Worm (Caenorhabditis elegans) whole organism, mixed stage, embryonic: Measurements from ENCODE around the gene npr-5.
A peak's percentile ranks its signal among the peaks of the same experiment; 100 is the strongest.

Experiments
- M03D4.4 ChIP-seq: sonication (generic microtip); optimal IDR thresholded peaks from 2 replicates; lab custom pipeline; 2017; ENCODE audit warnings: mild to moderate bottlenecking, missing genetic modification characterization, missing compliant biosample characterization
- bed-3 ChIP-seq: fragments of 200-800 bp; sonication (Bioruptor generic); optimal IDR thresholded peaks from 3 replicates; lab custom pipeline; 2018; ENCODE audit warnings: mild to moderate bottlenecking, missing genetic modification characterization, moderate library complexity, missing compliant biosample characterization
- ceh-39 ChIP-seq: fragments of 150-350 bp; optimal IDR thresholded peaks from 2 replicates; lab custom pipeline; 2014; ENCODE audit warnings: missing biosample characterization, missing genetic modification characterization
- ceh-43 ChIP-seq: fragments of 200-800 bp; sonication (Bioruptor generic); optimal IDR thresholded peaks from 2 replicates; lab custom pipeline; 2018; ENCODE audit warnings: mild to moderate bottlenecking, missing genetic modification characterization, moderate library complexity, missing compliant biosample characterization
- ces-1 ChIP-seq: fragments of 150-350 bp; optimal IDR thresholded peaks from 2 replicates; lab custom pipeline; 2014; ENCODE audit warnings: missing biosample characterization, missing genetic modification reagents, missing genetic modification characterization
- cnd-1 ChIP-seq: fragments of 200-800 bp; sonication (Bioruptor generic); optimal IDR thresholded peaks from 2 replicates; lab custom pipeline; 2018; ENCODE audit warnings: mild to moderate bottlenecking, missing genetic modification characterization, missing compliant biosample characterization
- drap-1 ChIP-seq: fragments of 200-800 bp; sonication (Bioruptor generic); optimal IDR thresholded peaks from 3 replicates; lab custom pipeline; 2018; ENCODE audit warnings: mild to moderate bottlenecking, missing genetic modification characterization, missing compliant biosample characterization
- ham-2 ChIP-seq: fragments of 200-800 bp; sonication (Bioruptor generic); optimal IDR thresholded peaks from 2 replicates; lab custom pipeline; 2018; ENCODE audit warnings: mild to moderate bottlenecking, missing genetic modification characterization, missing compliant biosample characterization
- lin-13 ChIP-seq: fragments of 150-350 bp; optimal IDR thresholded peaks from 2 replicates; lab custom pipeline; 2014; ENCODE audit warnings: missing biosample characterization, missing genetic modification characterization
- lin-32 ChIP-seq: fragments of 200-800 bp; sonication (Bioruptor generic); optimal IDR thresholded peaks from 2 replicates; lab custom pipeline; 2018; ENCODE audit warnings: mild to moderate bottlenecking, missing genetic modification characterization, missing compliant biosample characterization
- lsy-2 ChIP-seq: fragments of 150-350 bp; optimal IDR thresholded peaks from 2 replicates; lab custom pipeline; 2014; ENCODE audit warnings: missing biosample characterization, missing genetic modification characterization
- mab-5 ChIP-seq: fragments of 150-350 bp; optimal IDR thresholded peaks from 2 replicates; lab custom pipeline; 2014; ENCODE audit warnings: missing biosample characterization, missing genetic modification characterization
- mls-2 ChIP-seq: sonication (generic microtip); optimal IDR thresholded peaks from 2 replicates; lab custom pipeline; 2016; ENCODE audit warnings: mild to moderate bottlenecking, missing genetic modification characterization, moderate library complexity, missing compliant biosample characterization
- nhr-12 ChIP-seq: fragments of 150-350 bp; optimal IDR thresholded peaks from 2 replicates; lab custom pipeline; 2014; ENCODE audit warnings: missing biosample characterization, missing genetic modification characterization
- nhr-2 ChIP-seq: fragments of 150-350 bp; optimal IDR thresholded peaks from 2 replicates; lab custom pipeline; 2014; ENCODE audit warnings: missing biosample characterization, missing genetic modification characterization
- nhr-237 ChIP-seq: fragments of 150-350 bp; optimal IDR thresholded peaks from 2 replicates; lab custom pipeline; 2014; ENCODE audit warnings: missing biosample characterization, missing genetic modification characterization
- nhr-28 ChIP-seq: fragments of 150-350 bp; optimal IDR thresholded peaks from 2 replicates; lab custom pipeline; 2014; ENCODE audit warnings: missing biosample characterization, missing genetic modification characterization
- nhr-76 ChIP-seq: sonication (generic microtip); optimal IDR thresholded peaks from 2 replicates; lab custom pipeline; 2017; ENCODE audit warnings: missing biosample characterization, missing genetic modification characterization
- pha-4 ChIP-seq: fragments of 150-350 bp; optimal IDR thresholded peaks from 2 replicates; lab custom pipeline; 2018; ENCODE audit warnings: missing biosample characterization, missing genetic modification reagents, missing genetic modification characterization
- sem-2 ChIP-seq: fragments of 200-800 bp; sonication (Bioruptor generic); optimal IDR thresholded peaks from 2 replicates; lab custom pipeline; 2018; ENCODE audit warnings: mild to moderate bottlenecking, missing genetic modification characterization, missing compliant biosample characterization
- snpc-4 ChIP-seq: fragments of 150-350 bp; optimal IDR thresholded peaks from 2 replicates; lab custom pipeline; 2014; ENCODE audit warnings: missing biosample characterization, missing genetic modification characterization
- sptf-1 ChIP-seq: sonication (generic microtip); optimal IDR thresholded peaks from 2 replicates; lab custom pipeline; 2017; ENCODE audit warnings: mild to moderate bottlenecking, missing genetic modification characterization, moderate library complexity, missing compliant biosample characterization
- tbx-8 ChIP-seq: fragments of 200-800 bp; sonication (Bioruptor generic); optimal IDR thresholded peaks from 2 replicates; lab custom pipeline; 2018; ENCODE audit warnings: mild to moderate bottlenecking, missing genetic modification characterization, moderate library complexity, missing compliant biosample characterization
- unc-120 ChIP-seq: sonication (generic microtip); optimal IDR thresholded peaks from 2 replicates; lab custom pipeline; 2017; ENCODE audit warnings: missing genetic modification characterization, missing compliant biosample characterization; ENCODE audit not compliant: poor library complexity, severe bottlenecking
- unc-62 ChIP-seq: fragments of 150-350 bp; optimal IDR thresholded peaks from 2 replicates; lab custom pipeline; 2014; ENCODE audit warnings: missing biosample characterization, missing genetic modification reagents, missing genetic modification characterization
- zip-8 ChIP-seq: fragments of 150-350 bp; optimal IDR thresholded peaks from 2 replicates; lab custom pipeline; 2014; ENCODE audit warnings: missing biosample characterization, missing genetic modification characterization
- ztf-11 ChIP-seq: fragments of 150-350 bp; optimal IDR thresholded peaks from 2 replicates; lab custom pipeline; 2014; ENCODE audit warnings: missing biosample characterization, missing genetic modification characterization

Gene npr-5

DNA sequence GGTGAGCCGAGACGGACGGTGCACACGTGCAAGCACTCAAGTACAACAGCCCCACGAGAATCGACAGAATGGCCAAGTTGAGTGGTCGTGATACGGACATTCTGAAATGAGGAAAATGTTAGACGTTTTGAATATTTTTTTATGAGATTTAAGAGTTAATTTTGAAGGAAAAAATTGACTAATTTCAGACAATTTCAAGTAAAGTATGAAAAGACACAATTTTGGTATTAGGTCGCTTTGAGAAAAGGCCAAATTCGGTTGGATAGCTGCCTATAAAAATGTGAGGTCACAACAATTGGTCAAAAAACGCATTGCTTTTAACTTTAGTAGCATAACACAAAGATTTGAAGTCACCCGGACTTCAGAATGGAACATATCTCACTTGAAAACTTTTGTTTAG lies 8.7 kb downstream of the npr-5 start, which contains the start of gene nlp-70:
Gene nlp-70 (minus strand): TSS at position 101 of the 400 bp plus-strand sequence.
- no peak for TF ChIP-seq ceh-39
- TF ChIP-seq ces-1, result no peak
- no peak for TF ChIP-seq snpc-4 (tag; lab: Kevin White, UChicago)
- TF ChIP-seq sptf-1 (tag; lab: Kevin White, UChicago), result no peak
- no peak for TF ChIP-seq nhr-76 (tag; lab: Kevin White, UChicago)
- TF ChIP-seq mab-5, result no peak
- TF ChIP-seq pha-4 (tag; lab: Kevin White, UChicago), result no peak
- no peak for TF ChIP-seq ztf-11 (tag; lab: Kevin White, UChicago)
- TF ChIP-seq mls-2 (tag; lab: Kevin White, UChicago), result no peak
- TF ChIP-seq ceh-43, result no peak
- TF ChIP-seq lin-32 (GFP tag; lab: Kevin White, UChicago), result no peak
- no peak for TF ChIP-seq nhr-12 (tag; lab: Kevin White, UChicago)

DNA sequence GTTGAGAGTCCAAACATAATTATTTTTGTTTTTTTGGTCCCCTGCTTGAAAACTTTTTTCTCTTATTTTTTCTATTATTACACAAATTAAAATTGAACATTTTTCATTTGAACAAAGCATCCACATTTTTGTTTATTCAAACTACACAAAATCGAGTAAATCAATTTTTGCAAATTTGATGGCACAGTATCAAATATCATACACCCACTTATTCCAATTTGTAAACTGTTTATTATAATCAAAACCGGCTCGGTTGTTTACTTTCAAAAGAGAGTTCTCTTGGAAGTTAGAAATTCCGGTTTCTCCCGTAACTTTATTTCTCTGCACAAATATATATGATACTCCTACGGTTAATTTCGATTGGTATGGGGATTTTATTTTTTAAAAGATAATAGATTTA lies 13.5 kb downstream of the npr-5 start, which contains the start of gene lgc-26:
Gene lgc-26 (plus strand): TSS at position 301 of the 400 bp plus-strand sequence.
- TF ChIP-seq nhr-12 (tag; lab: Kevin White, UChicago), result no peak
- no peak for TF ChIP-seq lin-13 (tag; lab: Kevin White, UChicago)

DNA sequence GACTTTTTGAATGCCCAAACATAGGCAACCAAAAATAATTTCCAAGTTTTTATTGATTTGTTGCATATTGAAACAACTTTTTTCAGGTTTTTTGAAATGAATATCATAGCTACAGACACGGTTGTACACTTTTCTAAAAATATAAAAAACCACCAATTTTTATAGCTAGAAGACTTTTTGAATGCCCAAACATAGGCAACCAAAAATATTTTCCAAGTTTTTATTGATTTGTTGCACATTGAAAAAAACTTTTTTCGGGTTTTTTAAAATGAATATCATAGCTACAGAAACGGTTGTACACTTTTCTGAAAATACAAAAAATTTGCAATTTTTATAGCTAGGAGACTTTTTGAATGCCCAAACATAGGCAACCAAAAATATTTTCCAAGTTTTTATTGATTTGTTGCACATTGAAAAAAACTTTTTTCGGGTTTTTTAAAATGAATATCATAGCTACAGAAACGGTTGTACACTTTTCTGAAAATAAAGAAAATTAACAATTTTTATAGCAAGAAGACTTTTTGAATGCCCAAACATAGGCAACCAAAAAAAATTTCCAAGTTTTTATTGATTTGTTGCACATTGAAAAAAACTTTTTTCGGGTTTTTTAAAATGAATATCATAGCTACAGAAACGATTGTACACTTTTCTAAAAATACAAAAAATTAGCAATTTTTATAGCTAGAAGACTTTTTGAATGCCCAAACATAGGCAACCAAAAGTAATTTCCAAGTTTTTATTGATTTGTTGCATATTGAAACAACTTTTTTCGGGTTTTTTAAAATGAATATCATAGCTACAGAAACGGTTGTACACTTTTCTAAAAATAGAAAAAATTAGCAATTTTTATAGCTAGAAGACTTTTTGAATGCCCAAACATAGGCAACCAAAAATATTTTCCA lies 16.2 kb downstream of the npr-5 start:
- TF ChIP-seq mls-2 (tag; lab: Kevin White, UChicago) (peak; percentile 63), M03D4.4 (peak; percentile 89), bed-3 (GFP tag; lab: Kevin White, UChicago) (peak; percentile 80), nhr-237 (tag; lab: Kevin White, UChicago) (peak; percentile 23), mab-5 (peak; percentile 5), unc-120 (tag; lab: Kevin White, UChicago) (peak; percentile 99), unc-62 (GFP tag; lab: Kevin White, UChicago) (peak; percentile 47), nhr-2 (tag; lab: Kevin White, UChicago) (peak; percentile 54), tbx-8 (peak; percentile 46)
- TF ChIP-seq, all 35 proteins: peak for 9; not testable (repeated sequence) for 26

DNA sequence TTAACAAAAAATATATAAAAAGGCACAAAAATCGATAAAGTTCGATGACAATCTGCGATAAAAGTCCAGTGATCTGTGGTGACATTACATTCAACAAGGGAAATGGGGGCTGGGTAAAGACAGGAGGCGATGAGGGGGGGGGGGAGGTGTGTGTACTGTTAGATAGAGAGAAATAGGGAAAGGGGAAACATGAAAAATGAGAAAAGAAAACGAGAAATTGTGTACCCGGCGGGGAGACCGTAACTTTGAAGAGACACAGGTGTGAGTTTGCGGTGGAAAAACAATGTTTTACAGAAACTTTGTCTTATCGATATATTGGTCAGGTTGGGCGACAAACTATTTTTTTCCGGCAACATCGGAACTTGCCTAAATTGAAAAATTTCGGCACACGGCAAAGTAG lies 21.2 kb downstream of the npr-5 start:
- TF ChIP-seq sptf-1 (tag; lab: Kevin White, UChicago) (no peak), M03D4.4 (no peak), lsy-2 (tag; lab: Kevin White, UChicago) (no peak)

DNA sequence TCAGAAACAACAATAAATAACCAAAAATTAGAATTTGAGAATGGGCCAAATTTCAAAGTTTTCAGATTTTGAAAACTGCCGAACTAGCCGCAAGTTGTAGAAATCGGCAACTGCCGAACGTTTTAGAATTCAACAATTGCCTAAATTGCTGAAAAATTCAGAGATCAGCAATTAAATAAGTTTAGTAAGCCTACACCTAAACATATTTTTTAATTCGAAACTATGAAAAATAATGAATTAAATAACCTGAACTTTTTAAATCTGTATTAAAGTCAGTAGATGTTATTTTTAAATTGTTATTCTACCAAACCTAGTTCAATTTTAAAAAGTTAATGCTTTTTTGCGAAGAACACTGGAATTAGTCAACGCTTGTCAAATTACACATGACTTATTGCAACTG lies 22.8 kb downstream of the npr-5 start, which contains the start of gene nhr-204:
Gene nhr-204 (minus strand): TSS at position 101 of the 400 bp plus-strand sequence.
- no peak for TF ChIP-seq ceh-43
- TF ChIP-seq drap-1 (GFP tag; lab: Kevin White, UChicago), result no peak
- TF ChIP-seq ham-2 (GFP tag; lab: Kevin White, UChicago), result no peak
- no peak for TF ChIP-seq zip-8 (tag; lab: Kevin White, UChicago)
- no peak for TF ChIP-seq sptf-1 (tag; lab: Kevin White, UChicago)
- no peak for TF ChIP-seq cnd-1

DNA sequence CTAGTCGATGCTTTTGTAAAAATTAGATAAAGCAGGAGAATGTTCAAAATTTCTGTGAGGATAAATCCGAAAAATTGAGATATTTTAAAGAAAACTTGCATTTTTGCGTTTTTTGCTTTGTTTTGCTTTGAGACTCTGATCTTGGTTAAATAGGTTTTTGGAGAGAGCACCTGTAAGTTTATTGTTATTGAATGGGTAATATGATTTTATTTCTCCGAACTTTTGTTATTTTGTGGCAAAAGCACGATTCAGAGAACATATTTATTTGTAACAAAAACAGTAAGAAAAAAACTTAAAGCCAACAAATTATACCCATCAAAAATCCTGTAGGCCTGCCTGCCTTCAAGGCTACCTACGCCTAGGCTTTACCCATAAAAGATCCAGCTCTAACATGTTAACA lies 26.9 kb downstream of the npr-5 start, which contains the start of gene str-121:
Gene str-121 (minus strand): TSS at position 101 of the 400 bp plus-strand sequence.
- TF ChIP-seq nhr-2 (tag; lab: Kevin White, UChicago) (no peak), nhr-28 (no peak), drap-1 (GFP tag; lab: Kevin White, UChicago) (no peak)

DNA sequence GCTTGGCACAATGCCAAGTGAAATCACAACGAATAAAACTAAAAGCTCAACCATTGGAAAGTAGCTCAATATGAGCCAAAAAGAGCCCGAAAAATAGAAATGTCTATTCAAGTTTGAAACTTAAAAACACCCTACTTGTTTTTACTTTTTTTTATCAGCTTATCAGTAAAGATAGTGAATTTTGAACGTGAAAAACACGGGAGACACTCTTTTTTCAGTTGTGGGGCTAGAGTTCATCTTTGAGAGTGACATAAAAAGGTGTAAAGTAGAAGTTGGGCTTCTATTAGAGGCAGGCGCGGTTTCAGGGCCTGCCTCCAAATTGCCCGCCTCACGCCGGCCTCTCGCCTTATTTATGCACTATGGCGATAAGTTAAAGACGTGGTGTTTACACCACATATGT lies 29.9 kb downstream of the npr-5 start, which contains the start of gene oac-39:
Gene oac-39 (minus strand): TSS at position 101 of the 400 bp plus-strand sequence.
- TF ChIP-seq lsy-2 (tag; lab: Kevin White, UChicago) (no peak), unc-62 (GFP tag; lab: Kevin White, UChicago) (no peak), unc-120 (tag; lab: Kevin White, UChicago) (no peak), ham-2 (GFP tag; lab: Kevin White, UChicago) (no peak), mab-5 (no peak), tbx-8 (no peak), ces-1 (no peak), sem-2 (GFP tag; lab: Kevin White, UChicago) (no peak), drap-1 (GFP tag; lab: Kevin White, UChicago) (no peak), zip-8 (tag; lab: Kevin White, UChicago) (no peak)
